Fruit fly (Drosophila melanogaster) whole organism, wandering third instar larva: Measurements from ENCODE around the gene Ir62a.

Experiments
- Abd-B ChIP-seq: fragments of >200 bp; optimal IDR thresholded peaks from 2 replicates; lab custom pipeline; 2017; ENCODE audit warnings: missing biosample characterization, missing genetic modification characterization
- CG32264 ChIP-seq: fragments of 200-800 bp; sonication (Bioruptor generic); optimal IDR thresholded peaks from 2 replicates; lab custom pipeline; 2016; ENCODE audit warnings: missing biosample characterization, missing genetic modification characterization
- CG9705 ChIP-seq: fragments of 200-800 bp; sonication (Bioruptor generic); optimal IDR thresholded peaks from 2 replicates; lab custom pipeline; 2018; ENCODE audit warnings: missing biosample characterization, mild to moderate bottlenecking, missing genetic modification characterization
- CrebA ChIP-seq: fragments of 200-800 bp; sonication (Bioruptor generic); optimal IDR thresholded peaks from 2 replicates; lab custom pipeline; 2016; ENCODE audit warnings: missing biosample characterization, mild to moderate bottlenecking, missing genetic modification characterization, borderline replicate concordance
- Dfd ChIP-seq: fragments of >200 bp; optimal IDR thresholded peaks from 2 replicates; lab custom pipeline; 2017; ENCODE audit warnings: missing biosample characterization, missing genetic modification characterization
- Dif ChIP-seq: fragments of 200-275, 200-300 bp; sonication (Bioruptor generic); optimal IDR thresholded peaks from 2 replicates; lab custom pipeline; 2018; ENCODE audit warnings: missing biosample characterization, missing genetic modification characterization; ENCODE audit not compliant: partially characterized antibody
- GATAd ChIP-seq: sonication (Bioruptor generic); optimal IDR thresholded peaks from 2 replicates; lab custom pipeline; 2016; ENCODE audit warnings: missing biosample characterization, missing genetic modification characterization
- HLH106 ChIP-seq: fragments of 200-800 bp; optimal IDR thresholded peaks from 3 replicates; lab custom pipeline; 2019; ENCODE audit warnings: missing biosample characterization, mild to moderate bottlenecking, missing genetic modification characterization, moderate library complexity
- Hnf4 ChIP-seq: fragments of 200-800 bp; sonication (Bioruptor generic); optimal IDR thresholded peaks from 2 replicates; lab custom pipeline; 2016; ENCODE audit warnings: missing biosample characterization, mild to moderate bottlenecking, missing genetic modification characterization
- Hr78 ChIP-seq: fragments of >200 bp; optimal IDR thresholded peaks from 2 replicates; lab custom pipeline; 2017; ENCODE audit warnings: missing biosample characterization, missing genetic modification characterization
- Hr83 ChIP-seq: fragments of 200-300 bp; sonication (Bioruptor generic); optimal IDR thresholded peaks from 2 replicates; lab custom pipeline; 2016; ENCODE audit warnings: missing biosample characterization, mild to moderate bottlenecking, missing genetic modification characterization, moderate library complexity; ENCODE audit not compliant: poor library complexity, severe bottlenecking
- Jra ChIP-seq: sonication (Bioruptor generic); optimal IDR thresholded peaks from 2 replicates; lab custom pipeline; 2016; ENCODE audit warnings: missing biosample characterization, missing genetic modification characterization
- Mio ChIP-seq: sonication (Bioruptor generic); optimal IDR thresholded peaks from 2 replicates; lab custom pipeline; 2016; ENCODE audit warnings: missing biosample characterization, missing genetic modification characterization
- Myc ChIP-seq: fragments of >200 bp; optimal IDR thresholded peaks from 2 replicates; lab custom pipeline; 2017
- N ChIP-seq: fragments of >200 bp; optimal IDR thresholded peaks from 2 replicates; lab custom pipeline; 2018; ENCODE audit warnings: missing biosample characterization, missing external identifiers, missing genetic modification characterization
- OdsH ChIP-seq: fragments of 200-800 bp; sonication (Bioruptor generic); optimal IDR thresholded peaks from 2 replicates; lab custom pipeline; 2016; ENCODE audit warnings: missing biosample characterization, mild to moderate bottlenecking, missing genetic modification characterization
- Rel ChIP-seq, 2 experiments: fragments of 200-800 bp; sonication (Bioruptor generic) in 1 of 2; optimal IDR thresholded peaks; 2 replicates in 1 of 2; 3 replicates in 1 of 2; lab custom pipeline; 2016 to 2019; ENCODE audit warnings: mild to moderate bottlenecking in 2 of 2, missing biosample characterization in 2 of 2, missing genetic modification characterization in 2 of 2, moderate library complexity in 1 of 2
- Sp1 ChIP-seq: fragments of 200-800 bp; sonication (Bioruptor generic); optimal IDR thresholded peaks from 3 replicates; lab custom pipeline; 2019; ENCODE audit warnings: missing biosample characterization, mild to moderate bottlenecking, missing genetic modification characterization, moderate library complexity
- Vsx2 ChIP-seq: fragments of 200-300, 225-300 bp; sonication (Bioruptor generic); optimal IDR thresholded peaks from 2 replicates; lab custom pipeline; 2018; ENCODE audit warnings: missing biosample characterization, missing genetic modification characterization; ENCODE audit not compliant: partially characterized antibody
- br ChIP-seq: fragments of 200-800 bp; sonication (Bioruptor generic); optimal IDR thresholded peaks from 2 replicates; lab custom pipeline; 2016; ENCODE audit warnings: missing biosample characterization, missing genetic modification characterization
- brk ChIP-seq: fragments of 200-800 bp; sonication (Bioruptor generic); optimal IDR thresholded peaks from 2 replicates; lab custom pipeline; 2016; ENCODE audit warnings: missing biosample characterization, mild to moderate bottlenecking, missing genetic modification characterization
- dl ChIP-seq, 2 experiments: fragments of 175-275, 200-275 bp in 1 of 2; fragments of 200-275 bp in 1 of 2; sonication (Bioruptor generic); optimal IDR thresholded peaks; lab custom pipeline; 2018; ENCODE audit warnings: mild to moderate bottlenecking in 2 of 2, missing biosample characterization in 2 of 2, missing genetic modification characterization in 2 of 2, moderate library complexity in 2 of 2; ENCODE audit not compliant: partially characterized antibody in 2 of 2, insufficient read depth in 1 of 2
- dmrt93B ChIP-seq: fragments of 200-800 bp; sonication (Bioruptor generic); optimal IDR thresholded peaks from 2 replicates; lab custom pipeline; 2018; ENCODE audit warnings: missing biosample characterization, mild to moderate bottlenecking, missing genetic modification characterization
- dsf ChIP-seq: sonication (Bioruptor generic); optimal IDR thresholded peaks from 2 replicates; lab custom pipeline; 2016; ENCODE audit warnings: missing biosample characterization, missing genetic modification characterization, borderline replicate concordance
- ey ChIP-seq: fragments of 200-800 bp; sonication (Bioruptor generic); optimal IDR thresholded peaks from 2 replicates; lab custom pipeline; 2016; ENCODE audit warnings: missing biosample characterization, missing genetic modification characterization
- foxo ChIP-seq, 2 experiments: fragments of 200-800 bp; sonication (Bioruptor generic); optimal IDR thresholded peaks; 2 replicates in 1 of 2; 3 replicates in 1 of 2; lab custom pipeline; 2016 to 2017; ENCODE audit warnings: missing biosample characterization in 2 of 2, missing genetic modification characterization in 2 of 2
- fru ChIP-seq: fragments of 200-800 bp; sonication (Bioruptor generic); optimal IDR thresholded peaks from 3 replicates; lab custom pipeline; 2016; ENCODE audit warnings: missing biosample characterization, mild to moderate bottlenecking, missing genetic modification characterization
- h ChIP-seq: fragments of 200-800 bp; sonication (Bioruptor generic); optimal IDR thresholded peaks from 3 replicates; lab custom pipeline; 2016; ENCODE audit warnings: missing biosample characterization, mild to moderate bottlenecking, missing genetic modification characterization
- jim ChIP-seq: fragments of 175-275, 200-325 bp; sonication (Bioruptor generic); optimal IDR thresholded peaks from 2 replicates; lab custom pipeline; 2016; ENCODE audit warnings: missing biosample characterization, mild to moderate bottlenecking, missing genetic modification characterization
- lola ChIP-seq: fragments of >200 bp; optimal IDR thresholded peaks from 2 replicates; lab custom pipeline; 2017; ENCODE audit warnings: missing biosample characterization, missing genetic modification characterization
- pan ChIP-seq: fragments of >200 bp; optimal IDR thresholded peaks from 2 replicates; lab custom pipeline; 2017
- psq ChIP-seq: fragments of 200-800 bp; sonication (Bioruptor generic); optimal IDR thresholded peaks from 3 replicates; lab custom pipeline; 2017; ENCODE audit warnings: missing biosample characterization, mild to moderate bottlenecking, missing genetic modification characterization, moderate library complexity
- rgr ChIP-seq: fragments of 200-800 bp; sonication (Bioruptor generic); optimal IDR thresholded peaks from 3 replicates; lab custom pipeline; 2016; ENCODE audit warnings: missing biosample characterization, mild to moderate bottlenecking, missing genetic modification characterization
- sage ChIP-seq: fragments of 200-800 bp; sonication (Bioruptor generic); optimal IDR thresholded peaks from 2 replicates; lab custom pipeline; 2016; ENCODE audit warnings: missing biosample characterization, mild to moderate bottlenecking, missing genetic modification characterization
- sv ChIP-seq: fragments of 200-800 bp; sonication (Bioruptor generic); optimal IDR thresholded peaks from 3 replicates; lab custom pipeline; 2016; ENCODE audit warnings: missing biosample characterization, missing genetic modification characterization
- tai ChIP-seq: sonication (Bioruptor generic); optimal IDR thresholded peaks from 2 replicates; lab custom pipeline; 2016; ENCODE audit warnings: missing biosample characterization, missing genetic modification characterization
- usp ChIP-seq: fragments of >200 bp; optimal IDR thresholded peaks from 2 replicates; lab custom pipeline; 2017; ENCODE audit warnings: missing biosample characterization, missing genetic modification characterization
- woc ChIP-seq: sonication (Bioruptor generic); optimal IDR thresholded peaks from 2 replicates; lab custom pipeline; 2016; ENCODE audit warnings: missing biosample characterization, mild to moderate bottlenecking, missing genetic modification characterization

Gene Ir62a

DNA sequence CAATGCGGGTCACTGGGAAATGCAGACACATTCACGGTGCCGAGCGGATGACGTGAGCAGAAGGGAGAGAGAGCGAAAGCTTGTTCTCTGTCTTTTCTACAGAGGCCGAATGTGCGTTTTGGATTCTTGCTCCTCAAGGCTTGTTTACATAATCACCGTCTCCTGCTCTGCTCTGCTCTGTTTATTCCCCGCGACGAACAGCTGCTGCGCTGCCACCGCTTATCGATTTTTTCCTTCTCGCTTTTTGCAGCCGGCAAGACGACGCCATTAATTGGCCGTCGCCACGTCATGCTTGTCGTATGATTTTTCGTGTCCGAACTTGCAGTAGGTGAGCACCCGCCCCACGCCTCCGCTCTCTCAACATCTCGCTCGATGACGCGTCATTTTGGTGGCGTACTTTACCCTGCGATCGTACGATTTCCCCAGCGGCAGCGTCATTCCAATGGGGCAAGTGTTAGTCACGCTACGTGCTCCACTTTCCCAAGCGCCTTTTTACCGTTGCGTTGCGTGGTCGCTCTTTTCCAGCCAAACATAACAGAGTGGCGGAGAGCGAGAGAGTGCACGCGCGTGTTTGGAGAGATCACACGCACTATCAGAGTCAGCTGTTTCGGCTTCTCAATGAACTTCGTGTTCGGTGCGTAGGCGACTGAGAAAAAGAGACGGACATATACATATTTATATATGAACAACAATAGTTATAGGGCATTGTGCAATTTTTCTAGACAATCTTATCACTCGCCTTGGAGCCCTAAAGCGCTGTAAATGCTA, 15.5 kb upstream of the Ir62a start:
- TF ChIP-seq OdsH (GFP tag; lab: Kevin White, UChicago) (peak; percentile 49), Hr78 (GFP tag; lab: Kevin White, UChicago) (no peak), Hr83 (GFP tag; lab: Kevin White, UChicago) (peak; percentile 68), dsf (GFP tag; lab: Kevin White, UChicago) (no peak), CG32264 (GFP tag; lab: Kevin White, UChicago) (no peak), Sp1 (GFP tag; lab: Kevin White, UChicago) (no peak), lola (GFP tag; lab: Kevin White, UChicago) (no peak), sage (GFP tag; lab: Kevin White, UChicago) (no peak), Dif (GFP tag; lab: Kevin White, UChicago) (peak; percentile 17), rgr (GFP tag; lab: Kevin White, UChicago) (peak; percentile 4), Abd-B (GFP tag; lab: Kevin White, UChicago) (no peak), dmrt93B (GFP tag; lab: Kevin White, UChicago) (no peak), Myc (lab: Kevin White, UChicago) (no peak), CrebA (GFP tag; lab: Kevin White, UChicago) (no peak), jim (no peak), ey (no peak), Hnf4 (GFP tag; lab: Kevin White, UChicago) (peak; percentile 35), Dfd (no peak), fru (GFP tag; lab: Kevin White, UChicago) (peak; percentile 31), CG9705 (no peak), dl (GFP tag; optimal IDR thresholded peaks at IDR 0.05; lab: Kevin White, UChicago; ENCODE audit: insufficient read depth in 1 of 2, partially characterized antibody in 2 of 2) (no peak), brk (no peak), N (no peak), h (peak; percentile 11), Vsx2 (GFP tag; lab: Kevin White, UChicago) (peak; percentile 87), tai (no peak), GATAd (GFP tag; lab: Kevin White, UChicago) (no peak), psq (peak; percentile 39), Mio (no peak), HLH106 (peak; percentile 41), br (GFP tag; lab: Kevin White, UChicago) (no peak), woc (GFP tag; lab: Kevin White, UChicago) (no peak), Rel (GFP tag; optimal IDR thresholded peaks at IDR 0.05; lab: Kevin White, UChicago) (no peak), Rel (tag; optimal IDR thresholded peaks at IDR 0.05; lab: Kevin White, UChicago) (peak; percentile 66), usp (GFP tag; lab: Kevin White, UChicago) (no peak), Jra (GFP tag; lab: Kevin White, UChicago) (peak; percentile 70), pan (no peak), sv (GFP tag; lab: Kevin White, UChicago) (no peak), foxo (GFP tag; optimal IDR thresholded peaks at IDR 0.05; lab: Kevin White, UChicago) (peak in 1 of 2 experiments; percentile 36)

- TF ChIP-seq foxo (GFP tag; optimal IDR thresholded peaks at IDR 0.05; lab: Kevin White, UChicago) = peak in 1 of 2 experiments; percentile 6
- TF ChIP-seq usp (GFP tag; lab: Kevin White, UChicago) = no peak
- TF ChIP-seq Sp1 (GFP tag; lab: Kevin White, UChicago) = peak; percentile 27
- no peak for TF ChIP-seq dsf (GFP tag; lab: Kevin White, UChicago)
- TF ChIP-seq Hr78 (GFP tag; lab: Kevin White, UChicago) = no peak
- no peak for TF ChIP-seq HLH106
- TF ChIP-seq dl (GFP tag; optimal IDR thresholded peaks at IDR 0.05; lab: Kevin White, UChicago; ENCODE audit: insufficient read depth in 1 of 2, partially characterized antibody in 2 of 2) = no peak
- no peak for TF ChIP-seq Dfd
- no peak for TF ChIP-seq Vsx2 (GFP tag; lab: Kevin White, UChicago)
- TF ChIP-seq Hr83 (GFP tag; lab: Kevin White, UChicago) = peak; percentile 31
- TF ChIP-seq rgr (GFP tag; lab: Kevin White, UChicago) = no peak
- TF ChIP-seq Jra (GFP tag; lab: Kevin White, UChicago) = peak; percentile 13
- no peak for TF ChIP-seq ey
- no peak for TF ChIP-seq Mio
- peak; percentile 33 for TF ChIP-seq br (GFP tag; lab: Kevin White, UChicago)
- TF ChIP-seq CG9705 = no peak
- TF ChIP-seq Dif (GFP tag; lab: Kevin White, UChicago) = peak; percentile 81
- no peak for TF ChIP-seq jim
- TF ChIP-seq, all 38 proteins: peak for 6
Observed at dm6 chr3L:1545693-1546329, 14.8 kb upstream of the Ir62a start, which contains the start of the genes CG32313 and Pcyt1. TSS of gene CG32313 (minus strand) at chr3L:1545743. TSS of gene Pcyt1 (plus strand) at chr3L:1546092.
